Fruit fly (Drosophila melanogaster) whole organism, larva: ENCODE results near the gene CG14854.

Experiments used
- noc ChIP-seq: fragments of 200-800 bp; sonication (Bioruptor generic); optimal IDR thresholded peaks from 3 replicates; lab custom pipeline; 2019; ENCODE audit warnings: missing biosample characterization, mild to moderate bottlenecking, missing genetic modification characterization, moderate library complexity

The CG14854 gene

DNA sequence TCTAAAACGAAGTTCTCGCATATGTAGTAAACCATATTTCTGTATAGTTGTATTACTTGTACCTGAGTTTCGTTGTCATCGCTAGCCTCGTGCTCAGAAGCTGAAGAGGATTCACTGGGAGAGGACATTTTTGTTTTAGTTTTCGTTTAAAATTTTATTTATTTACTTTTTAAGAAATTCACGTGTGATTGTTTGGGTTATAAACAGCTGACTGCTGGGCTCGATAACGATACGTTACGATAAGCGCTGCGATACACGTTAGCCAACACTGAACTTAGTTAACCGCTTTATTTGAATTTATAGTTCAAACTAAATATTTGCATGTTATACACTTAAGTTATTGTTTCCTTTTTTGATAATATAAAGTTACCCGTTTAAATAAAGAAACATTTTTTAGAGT is 46.4 kb downstream of the CG14854 start, which contains the start of gene CG8461:
CG8461 (minus strand) TSS at position 218 of the 400 bp plus-strand sequence.
- TF ChIP-seq noc (tag; lab: Kevin White, UChicago), result no peak

DNA sequence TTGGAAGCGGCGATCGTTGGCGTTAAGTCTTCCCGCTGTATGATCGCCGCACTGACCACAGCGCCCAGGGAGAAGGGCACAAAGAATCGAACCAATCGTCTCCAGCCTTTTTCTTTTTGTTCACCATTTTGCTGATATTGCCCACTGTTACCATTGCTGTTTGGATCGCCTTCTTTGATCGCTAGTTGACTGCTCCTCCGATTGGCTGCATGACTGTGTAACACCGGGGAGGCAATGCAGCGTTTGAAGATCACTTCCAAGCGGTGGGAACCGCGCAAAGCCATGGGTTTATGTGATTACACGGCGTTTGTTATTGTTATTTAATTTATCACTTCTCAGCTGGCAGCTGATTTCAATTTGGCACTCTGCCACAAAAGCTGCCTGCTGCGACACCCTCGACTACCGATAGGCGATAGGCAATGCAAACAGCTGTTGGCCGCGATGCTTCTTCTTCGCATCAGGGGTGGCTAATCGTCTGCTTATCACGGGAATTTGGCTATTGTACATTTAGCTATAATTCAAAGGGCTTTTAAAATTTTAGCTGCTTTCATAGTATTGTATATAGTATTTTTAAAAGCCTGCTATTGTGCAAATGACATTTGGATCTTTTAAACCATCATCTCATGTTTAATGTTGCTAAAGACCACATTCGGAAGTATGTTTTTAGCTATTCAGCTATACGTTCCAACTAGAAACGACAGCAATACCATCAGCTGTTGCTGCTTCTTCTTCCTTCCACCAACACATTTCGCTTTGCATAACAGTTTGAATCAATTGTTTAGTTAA is 48.5 kb downstream of the CG14854 start, which contains the start of the genes HtrA2 and mRpL11:
HtrA2 (minus strand) TSS at position 590 of the 786 bp plus-strand sequence.
mRpL11 (plus strand) TSS at position 716 of the 786 bp plus-strand sequence.
- TF ChIP-seq noc (tag; lab: Kevin White, UChicago), result peak; percentile 52
